6 fruit fly cellular contexts compared by ENCODE assay signal in the genomic region with DNA sequence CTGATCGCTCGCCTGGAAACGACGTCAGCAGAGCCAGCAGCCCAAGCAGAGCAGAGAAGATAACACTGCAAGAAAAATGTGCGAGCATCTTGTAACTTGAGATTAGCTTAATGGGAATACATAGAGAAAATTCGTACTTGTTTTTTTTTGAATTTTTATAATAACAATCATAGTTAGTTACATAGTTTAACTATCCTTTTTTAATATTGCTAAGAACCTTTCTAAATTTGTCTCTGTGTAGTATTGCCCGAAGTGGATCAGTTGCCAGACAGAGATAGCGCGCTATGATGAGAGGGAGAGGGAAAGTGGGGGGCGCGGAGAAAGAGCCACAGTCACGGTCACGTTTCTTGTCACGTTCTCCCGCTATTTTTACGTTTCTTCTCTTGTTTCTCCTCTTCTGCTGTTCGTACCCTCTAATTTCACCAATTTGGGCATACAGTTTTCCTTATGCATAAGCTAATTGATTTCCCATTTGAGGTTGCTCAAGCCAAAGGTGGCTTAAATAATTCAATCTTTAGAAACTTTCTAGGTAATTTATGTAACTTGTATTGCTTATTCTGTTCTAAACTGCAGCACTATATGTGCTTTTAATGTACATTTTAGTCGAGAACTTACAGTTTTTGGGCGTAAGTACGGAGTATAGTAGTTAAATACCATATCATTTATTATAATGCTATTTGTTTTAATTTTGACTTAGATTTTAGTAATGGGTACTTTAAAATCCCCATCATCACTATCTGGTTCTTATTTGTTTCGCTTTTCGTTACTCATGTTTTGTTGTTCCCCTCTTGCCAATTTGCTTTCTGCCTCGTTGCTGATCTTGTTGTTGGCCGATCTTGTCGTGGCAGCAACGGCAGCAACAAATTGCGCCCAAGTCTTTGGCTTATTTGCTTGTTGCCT.
TF ChIP-seq lines count a peak whose summit lies in the region.

No protein-coding gene starts in this region.

- peak; percentile 39 for TF ChIP-seq CTCF in whole organism, embryonic (GFP tag; optimal IDR thresholded peaks at IDR 0.05; lab: Kevin White, UChicago)

TF ChIP-seq in whole organism, 6 proteins besides CTCF, POLR2A, EP300 and RAD21:
- TF ChIP-seq pan (optimal IDR thresholded peaks at IDR 0.05; lab: Kevin White, UChicago) = peak; percentile 74
- TF ChIP-seq Dll (optimal IDR thresholded peaks at IDR 0.05; lab: Kevin White, UChicago) = no peak

TF ChIP-seq in whole organism, adult, 20 proteins besides CTCF, POLR2A, EP300 and RAD21 (continues in another document):
- no peak for TF ChIP-seq toe (GFP tag; optimal IDR thresholded peaks at IDR 0.05; lab: Kevin White, UChicago)
- TF ChIP-seq CG5204 (GFP tag; optimal IDR thresholded peaks at IDR 0.05; lab: Kevin White, UChicago) = peak; percentile 21
- TF ChIP-seq tj (GFP tag; optimal IDR thresholded peaks at IDR 0.05; lab: Kevin White, UChicago) = peak; percentile 56
- peak; percentile 61 for TF ChIP-seq pad (GFP tag; optimal IDR thresholded peaks at IDR 0.05; lab: Kevin White, UChicago)
- TF ChIP-seq kay (GFP tag; lab: Kevin White, UChicago; ENCODE audit: borderline replicate concordance) = no peak
- no peak for TF ChIP-seq cic (GFP tag; optimal IDR thresholded peaks at IDR 0.05; lab: Kevin White, UChicago)
- TF ChIP-seq Mnt (GFP tag; optimal IDR thresholded peaks at IDR 0.05; lab: Kevin White, UChicago) = no peak
- TF ChIP-seq CG7101 (tag; optimal IDR thresholded peaks at IDR 0.05; lab: Kevin White, UChicago) = peak; percentile 72
- peak; percentile 17 for TF ChIP-seq CG33017 (tag; optimal IDR thresholded peaks at IDR 0.05; lab: Kevin White, UChicago)
- TF ChIP-seq CG14711 (tag; optimal IDR thresholded peaks at IDR 0.05; lab: Kevin White, UChicago) = peak; percentile 80
- TF ChIP-seq CG11617 (GFP tag; optimal IDR thresholded peaks at IDR 0.05; lab: Kevin White, UChicago) = peak; percentile 42
- TF ChIP-seq Hr96 (GFP tag; optimal IDR thresholded peaks at IDR 0.05; lab: Kevin White, UChicago) = peak; percentile 33
- TF ChIP-seq CG12768 (GFP tag; optimal IDR thresholded peaks at IDR 0.05; lab: Kevin White, UChicago) = no peak
- TF ChIP-seq cnc (optimal IDR thresholded peaks at IDR 0.05; lab: Kevin White, UChicago) = no peak
- peak; percentile 61 for TF ChIP-seq CG1620 (GFP tag; optimal IDR thresholded peaks at IDR 0.05; lab: Kevin White, UChicago)

TF ChIP-seq in whole organism, embryonic, 481 proteins besides CTCF, POLR2A, EP300 and RAD21 (continues in another document):
- TF ChIP-seq jigr1 (GFP tag; IDR thresholded peaks at IDR 0.05; lab: Robert Waterston, UW) (0 out of 3 replicates have a peak, but pooled peaks have one; percentile 47), Ets65A (GFP tag; lab: Kevin White, UChicago) (peak; percentile 84), Max (GFP tag; optimal IDR thresholded peaks at IDR 0.05; lab: Kevin White, UChicago) (peak; percentile 42), cas (GFP tag; IDR thresholded peaks at IDR 0.05; lab: Robert Waterston, UW) (peak; percentile 40; the same call in 1 of the 2 replicates), CG4360 (GFP tag; IDR thresholded peaks at IDR 0.05; lab: Robert Waterston, UW) (no peak), CG6813 (GFP tag; optimal IDR thresholded peaks at IDR 0.05; lab: Kevin White, UChicago) (peak; percentile 55), Chrac-16 (GFP tag; optimal IDR thresholded peaks at IDR 0.05; lab: Kevin White, UChicago) (peak; percentile 72), sr (GFP tag; IDR thresholded peaks at IDR 0.05; lab: Robert Waterston, UW) (no peak), Vsx1 (GFP tag; optimal IDR thresholded peaks at IDR 0.05; lab: Kevin White, UChicago) (peak; percentile 48), disco-r (GFP tag; optimal IDR thresholded peaks at IDR 0.05; lab: Kevin White, UChicago) (no peak), Dip3 (GFP tag; optimal IDR thresholded peaks at IDR 0.05; lab: Kevin White, UChicago) (peak; percentile 64), Atf6 (GFP tag; IDR thresholded peaks at IDR 0.05; lab: Robert Waterston, UW) (peak; percentile 40; the same call in 1 of the 2 replicates), lilli (GFP tag; optimal IDR thresholded peaks at IDR 0.05; lab: Kevin White, UChicago) (peak; percentile 72), sens-2 (GFP tag; IDR thresholded peaks at IDR 0.05; lab: Robert Waterston, UW) (peak; percentile 67; the same call in 1 of the 2 replicates), CG2678 (tag; optimal IDR thresholded peaks at IDR 0.05; lab: Kevin White, UChicago) (peak; percentile 86)

TF ChIP-seq in whole organism, prepupa, 60 proteins besides CTCF, POLR2A, EP300 and RAD21 (continues in another document):
- TF ChIP-seq Eip75B (GFP tag; optimal IDR thresholded peaks at IDR 0.05; lab: Kevin White, UChicago) (peak; percentile 92), CG8319 (GFP tag; optimal IDR thresholded peaks at IDR 0.05; lab: Kevin White, UChicago) (peak; percentile 86), CG32006 (GFP tag; optimal IDR thresholded peaks at IDR 0.05; lab: Kevin White, UChicago) (peak; percentile 86), Hr4 (GFP tag; optimal IDR thresholded peaks at IDR 0.05; lab: Kevin White, UChicago) (peak; percentile 80), CG16779 (tag; optimal IDR thresholded peaks at IDR 0.05; lab: Kevin White, UChicago) (peak; percentile 74), Ets21C (GFP tag; optimal IDR thresholded peaks at IDR 0.05; lab: Kevin White, UChicago) (peak; percentile 86), Lpt (GFP tag; optimal IDR thresholded peaks at IDR 0.05; lab: Kevin White, UChicago) (peak; percentile 85), Blimp-1 (GFP tag; optimal IDR thresholded peaks at IDR 0.05; lab: Kevin White, UChicago) (peak; percentile 77), CG6792 (GFP tag; optimal IDR thresholded peaks at IDR 0.05; lab: Kevin White, UChicago) (peak; percentile 92), Gug (GFP tag; IDR thresholded peaks at IDR 0.05; lab: Robert Waterston, UW) (peak; percentile 88), svp (GFP tag; lab: Kevin White, UChicago) (peak; percentile 94), spab (GFP tag; optimal IDR thresholded peaks at IDR 0.05; lab: Kevin White, UChicago) (peak; percentile 77), Eip93F (GFP tag; optimal IDR thresholded peaks at IDR 0.05; lab: Kevin White, UChicago) (peak; percentile 72), salr (GFP tag; optimal IDR thresholded peaks at IDR 0.05; lab: Kevin White, UChicago) (peak; percentile 80 to 83), CG8632 (GFP tag; optimal IDR thresholded peaks at IDR 0.05; lab: Kevin White, UChicago) (peak; percentile 89), CG9139 (GFP tag; optimal IDR thresholded peaks at IDR 0.05; lab: Kevin White, UChicago) (peak; percentile 63), CG6854 (GFP tag; optimal IDR thresholded peaks at IDR 0.05; lab: Kevin White, UChicago) (peak; percentile 86)

TF ChIP-seq in whole organism, pupa, 21 proteins besides CTCF, POLR2A, EP300 and RAD21 (continues in another document):
- TF ChIP-seq CG34367 (tag; optimal IDR thresholded peaks at IDR 0.05; lab: Kevin White, UChicago) (peak; percentile 84), gl (tag; optimal IDR thresholded peaks at IDR 0.05; lab: Kevin White, UChicago) (peak; percentile 80), CG4496 (GFP tag; IDR thresholded peaks at IDR 0.05; lab: Robert Waterston, UW) (peak; percentile 90), CG10348 (GFP tag; IDR thresholded peaks at IDR 0.05; lab: Robert Waterston, UW) (peak; percentile 31; the same call in 1 of the 2 replicates), Pif1A (GFP tag; optimal IDR thresholded peaks at IDR 0.05; lab: Kevin White, UChicago) (peak; percentile 87), Ets98B (GFP tag; IDR thresholded peaks at IDR 0.05; lab: Robert Waterston, UW) (peak; percentile 82), EcR (GFP tag; optimal IDR thresholded peaks at IDR 0.05; lab: Kevin White, UChicago) (peak; percentile 26), CG17806 (tag; optimal IDR thresholded peaks at IDR 0.05; lab: Kevin White, UChicago) (peak; percentile 87), rn (GFP tag; IDR thresholded peaks at IDR 0.05; lab: Robert Waterston, UW) (peak; percentile 82), CG14655 (GFP tag; optimal IDR thresholded peaks at IDR 0.05; lab: Kevin White, UChicago) (peak; percentile 91), D1 (tag; optimal IDR thresholded peaks at IDR 0.05; lab: Kevin White, UChicago) (no peak), CG32121 (GFP tag; IDR thresholded peaks at IDR 0.05; lab: Robert Waterston, UW) (peak; percentile 79), Pif1B (GFP tag; optimal IDR thresholded peaks at IDR 0.05; lab: Kevin White, UChicago) (peak; percentile 74), CG12605 (GFP tag; IDR thresholded peaks at IDR 0.05; lab: Robert Waterston, UW) (peak; percentile 90), fd96Ca (GFP tag; IDR thresholded peaks at IDR 0.05; lab: Robert Waterston, UW) (peak; percentile 81), CG8159 (tag; optimal IDR thresholded peaks at IDR 0.05; lab: Kevin White, UChicago) (peak; percentile 87), CG15710 (tag; optimal IDR thresholded peaks at IDR 0.05; lab: Kevin White, UChicago) (peak; percentile 87)

TF ChIP-seq in whole organism, wandering third instar larva, 38 proteins besides CTCF, POLR2A, EP300 and RAD21 (continues in another document):
- peak; percentile 92 for TF ChIP-seq psq (GFP tag; optimal IDR thresholded peaks at IDR 0.05; lab: Kevin White, UChicago)
- peak; percentile 79 for TF ChIP-seq CG32264 (GFP tag; optimal IDR thresholded peaks at IDR 0.05; lab: Kevin White, UChicago)
- peak; percentile 96 for TF ChIP-seq ey (GFP tag; optimal IDR thresholded peaks at IDR 0.05; lab: Kevin White, UChicago)
- peak; percentile 3 for TF ChIP-seq Rel (GFP tag; optimal IDR thresholded peaks at IDR 0.05; lab: Kevin White, UChicago)
- TF ChIP-seq Rel (tag; optimal IDR thresholded peaks at IDR 0.05; lab: Kevin White, UChicago) = peak; percentile 58
- TF ChIP-seq HLH106 (tag; optimal IDR thresholded peaks at IDR 0.05; lab: Kevin White, UChicago) = peak; percentile 86
- peak; percentile 31 for TF ChIP-seq pan (optimal IDR thresholded peaks at IDR 0.05; lab: Kevin White, UChicago)
- TF ChIP-seq jim (GFP tag; optimal IDR thresholded peaks at IDR 0.05; lab: Kevin White, UChicago) = no peak
- no peak for TF ChIP-seq N (GFP tag; optimal IDR thresholded peaks at IDR 0.05; lab: Kevin White, UChicago)
- peak; percentile 88 for TF ChIP-seq sage (GFP tag; optimal IDR thresholded peaks at IDR 0.05; lab: Kevin White, UChicago)
- TF ChIP-seq usp (GFP tag; optimal IDR thresholded peaks at IDR 0.05; lab: Kevin White, UChicago) = no peak
- peak; percentile 87 for TF ChIP-seq dmrt93B (GFP tag; optimal IDR thresholded peaks at IDR 0.05; lab: Kevin White, UChicago)
- peak; percentile 87 for TF ChIP-seq Jra (GFP tag; optimal IDR thresholded peaks at IDR 0.05; lab: Kevin White, UChicago)
- peak; percentile 35 for TF ChIP-seq CrebA (GFP tag; optimal IDR thresholded peaks at IDR 0.05; lab: Kevin White, UChicago; ENCODE audit: borderline replicate concordance)
- TF ChIP-seq Myc (optimal IDR thresholded peaks at IDR 0.05; lab: Kevin White, UChicago) = no peak
- TF ChIP-seq dsf (GFP tag; optimal IDR thresholded peaks at IDR 0.05; lab: Kevin White, UChicago; ENCODE audit: borderline replicate concordance) = peak; percentile 58
- TF ChIP-seq rgr (GFP tag; optimal IDR thresholded peaks at IDR 0.05; lab: Kevin White, UChicago) = peak; percentile 93
- TF ChIP-seq lola (GFP tag; optimal IDR thresholded peaks at IDR 0.05; lab: Kevin White, UChicago) = no peak
- no peak for TF ChIP-seq Hr83 (GFP tag; optimal IDR thresholded peaks at IDR 0.05; lab: Kevin White, UChicago; ENCODE audit: poor library complexity, severe bottlenecking)
- TF ChIP-seq Mio (GFP tag; optimal IDR thresholded peaks at IDR 0.05; lab: Kevin White, UChicago) = peak; percentile 46
